Fruit fly (Drosophila melanogaster): ENCODE data around the gene tal-3A.

Gene tal-3A

dm6 chr3R:13793979-13794665 lies 18.8 kb upstream of the tal-3A start (continued):
- TF ChIP-seq Dp (GFP tag; optimal IDR thresholded peaks at IDR 0.05) (no peak), esg (GFP tag; conservative IDR thresholded peaks at IDR 0.05) (peak; percentile 64), yki (optimal IDR thresholded peaks at IDR 0.05) (no peak), CG1832 (GFP tag; optimal IDR thresholded peaks at IDR 0.05) (no peak), CG7786 (GFP tag; optimal IDR thresholded peaks at IDR 0.05) (no peak), seq (GFP tag; IDR thresholded peaks at IDR 0.05) (no peak), CG10267 (tag; optimal IDR thresholded peaks at IDR 0.05) (peak; percentile 64), CG13775 (GFP tag; optimal IDR thresholded peaks at IDR 0.05) (peak; percentile 42), Myb (GFP tag; optimal IDR thresholded peaks at IDR 0.05) (no peak), CTCF (GFP tag; optimal IDR thresholded peaks at IDR 0.05) (no peak), peb (GFP tag; IDR thresholded peaks at IDR 0.05) (peak; percentile 37; the same call in 1 of the 2 replicates), CG12942 (GFP tag; optimal IDR thresholded peaks at IDR 0.05) (peak; percentile 40), Trl (optimal IDR thresholded peaks at IDR 0.05) (no peak), Trl (GFP tag; optimal IDR thresholded peaks at IDR 0.05) (no peak), Dek (tag; optimal IDR thresholded peaks at IDR 0.05) (peak; percentile 43)

- TF ChIP-seq CG2875 (GFP tag; optimal IDR thresholded peaks at IDR 0.05) (peak; percentile 6), CG8924 (tag; optimal IDR thresholded peaks at IDR 0.05) (peak; percentile 50), Spps (tag; optimal IDR thresholded peaks at IDR 0.05) (no peak), gce (GFP tag; IDR thresholded peaks at IDR 0.05) (peak; percentile 28; the same call in 1 of the 3 replicates), bcd (GFP tag; optimal IDR thresholded peaks at IDR 0.05) (no peak), Rx (GFP tag; IDR thresholded peaks at IDR 0.05) (no peak), cg (GFP tag; optimal IDR thresholded peaks at IDR 0.05) (peak; percentile 73), ttk (GFP tag; IDR thresholded peaks at IDR 0.05) (no peak), CG1832 (GFP tag; optimal IDR thresholded peaks at IDR 0.05) (peak; percentile 61), unc-4 (GFP tag; IDR thresholded peaks at IDR 0.05; ENCODE audit: partially characterized antibody) (0 out of 2 replicates have a peak, but pooled peaks have one; percentile 17), crp (GFP tag; optimal IDR thresholded peaks at IDR 0.05) (peak in 1 of 2 experiments; percentile 19), CG6813 (GFP tag; optimal IDR thresholded peaks at IDR 0.05) (peak; percentile 33), Ravus (GFP tag; IDR thresholded peaks at IDR 0.05) (no peak), sima (GFP tag; optimal IDR thresholded peaks at IDR 0.05) (no peak), CG18262 (tag; optimal IDR thresholded peaks at IDR 0.05) (peak; percentile 16), CG8290 (GFP tag; optimal IDR thresholded peaks at IDR 0.05) (no peak), CG8290 (tag; optimal IDR thresholded peaks at IDR 0.05) (peak in 1 of 2 experiments; percentile 70), CG18599 (GFP tag; optimal IDR thresholded peaks at IDR 0.05) (no peak), Xrp1 (GFP tag; IDR thresholded peaks at IDR 0.05) (0 out of 2 replicates have a peak, but pooled peaks have one; percentile 35), HLH4C (GFP tag; IDR thresholded peaks at IDR 0.05; ENCODE audit: partially characterized antibody) (no peak), CG12236 (GFP tag; optimal IDR thresholded peaks at IDR 0.05) (no peak), CG17802 (tag; optimal IDR thresholded peaks at IDR 0.05) (peak; percentile 70), aop (GFP tag; IDR thresholded peaks at IDR 0.05) (peak; percentile 89), gsb-n (tag; optimal IDR thresholded peaks at IDR 0.05) (no peak), Eip74EF (GFP tag; optimal IDR thresholded peaks at IDR 0.05) (peak; percentile 23 to 99), CG14710 (tag; optimal IDR thresholded peaks at IDR 0.05) (peak; percentile 1), CG10321 (GFP tag; IDR thresholded peaks at IDR 0.05) (peak; percentile 71), sd (tag; optimal IDR thresholded peaks at IDR 0.05) (peak; percentile 81), cad (GFP tag; optimal IDR thresholded peaks at IDR 0.05) (peak; percentile 5), otp (GFP tag; IDR thresholded peaks at IDR 0.05) (0 out of 3 replicates have a peak, but pooled peaks have one; percentile 5), kni (GFP tag; optimal IDR thresholded peaks at IDR 0.05) (peak; percentile 78), CG8281 (tag; optimal IDR thresholded peaks at IDR 0.05) (peak; percentile 1), tio (GFP tag; optimal IDR thresholded peaks at IDR 0.05) (no peak), CG3163 (GFP tag; optimal IDR thresholded peaks at IDR 0.05) (peak; percentile 97), Trl (optimal IDR thresholded peaks at IDR 0.05) (peak; percentile 89), Trl (GFP tag; optimal IDR thresholded peaks at IDR 0.05) (no peak), Vsx1 (GFP tag; optimal IDR thresholded peaks at IDR 0.05) (peak; percentile 46)
Observed at dm6 chr3R:13794666-13795055, 18.2 kb upstream of the tal-3A start.

Data from whole organism, embryonic.